Worm (Caenorhabditis elegans) whole organism, young adult: Measurements from ENCODE around the gene pmk-2.

Experiments
- B0035.1 ChIP-seq: sonication (generic microtip); optimal IDR thresholded peaks from 2 replicates; lab custom pipeline; 2016; ENCODE audit warnings: missing genetic modification characterization, mild to moderate bottlenecking, missing compliant biosample characterization, missing genotype, missing genetic modification reagents
- F10E7.11 ChIP-seq: sonication (generic microtip); optimal IDR thresholded peaks from 2 replicates; lab custom pipeline; 2017; ENCODE audit warnings: mild to moderate bottlenecking, missing genetic modification characterization, moderate library complexity, missing compliant biosample characterization
- F55B11.4 ChIP-seq: sonication (generic microtip); optimal IDR thresholded peaks from 2 replicates; lab custom pipeline; 2016; ENCODE audit warnings: missing compliant biosample characterization, missing genetic modification characterization, borderline replicate concordance; ENCODE audit not compliant: insufficient read depth
- F57A8.1 ChIP-seq: fragments of 200-800 bp; sonication (Bioruptor generic); optimal IDR thresholded peaks from 2 replicates; lab custom pipeline; 2018; ENCODE audit warnings: mild to moderate bottlenecking, missing genetic modification characterization, moderate library complexity, missing compliant biosample characterization
- F57C9.4 ChIP-seq: sonication (generic microtip); optimal IDR thresholded peaks from 2 replicates; lab custom pipeline; 2017; ENCODE audit warnings: mild to moderate bottlenecking, missing genetic modification characterization, missing compliant biosample characterization
- K11D2.4 ChIP-seq: fragments of 200-800 bp; sonication (Bioruptor generic); IDR thresholded peaks from 2 replicates; pipeline ENCODE4 v1.3.6; 2022; ENCODE audit warnings: missing genetic modification reagents, missing genetic modification characterization, missing compliant biosample characterization
- Y56A3A.18 ChIP-seq: fragments of 200-800 bp; sonication (Bioruptor generic); IDR thresholded peaks from 2 replicates; pipeline ENCODE4 v1.3.6; 2022; ENCODE audit warnings: missing genetic modification reagents, missing genetic modification characterization, missing compliant biosample characterization
- atf-7 ChIP-seq: sonication (generic microtip); optimal IDR thresholded peaks from 2 replicates; lab custom pipeline; 2017; ENCODE audit warnings: mild to moderate bottlenecking, missing genetic modification characterization, missing compliant biosample characterization
- bed-1 ChIP-seq: fragments of 200-800 bp; sonication (Bioruptor generic); IDR thresholded peaks from 2 replicates; pipeline ENCODE4 v1.3.6; 2022; ENCODE audit warnings: missing genetic modification reagents, missing genetic modification characterization, missing compliant biosample characterization
- ccch-3 ChIP-seq: fragments of 200-800 bp; sonication (Bioruptor generic); optimal IDR thresholded peaks from 2 replicates; lab custom pipeline; 2018; ENCODE audit warnings: mild to moderate bottlenecking, missing genetic modification characterization, missing compliant biosample characterization
- cebp-1 ChIP-seq, 2 experiments: fragments of 200-800 bp in 1 of 2; sonication (Bioruptor generic) in 1 of 2; sonication (generic microtip) in 1 of 2; IDR thresholded peaks in 1 of 2; optimal IDR thresholded peaks in 1 of 2; 2 replicates each; pipeline versions ENCODE4 v1.3.6 to Lab custom; 2017 to 2022; ENCODE audit warnings: missing compliant biosample characterization in 2 of 2, missing genetic modification characterization in 2 of 2, mild to moderate bottlenecking in 1 of 2, missing genetic modification reagents in 1 of 2, moderate library complexity in 1 of 2
- ceh-79 ChIP-seq: sonication (generic microtip); optimal IDR thresholded peaks from 2 replicates; lab custom pipeline; 2017; ENCODE audit warnings: mild to moderate bottlenecking, missing genetic modification characterization, missing compliant biosample characterization
- ceh-91 ChIP-seq: fragments of 200-800 bp; sonication (Bioruptor generic); IDR thresholded peaks from 2 replicates; pipeline ENCODE4 v1.3.6; 2022; ENCODE audit warnings: missing genetic modification reagents, missing genetic modification characterization, missing compliant biosample characterization
- die-1 ChIP-seq: sonication (generic microtip); optimal IDR thresholded peaks from 2 replicates; lab custom pipeline; 2016; ENCODE audit warnings: missing genotype, mild to moderate bottlenecking, missing genetic modification characterization, missing compliant biosample characterization
- dox-1 ChIP-seq: fragments of 200-800 bp; sonication (Bioruptor generic); IDR thresholded peaks from 2 replicates; pipeline ENCODE4 v1.3.6; 2022; ENCODE audit warnings: missing genetic modification reagents, missing genetic modification characterization, missing compliant biosample characterization
- ets-4 ChIP-seq: fragments of 200-800 bp; sonication (Bioruptor generic); optimal IDR thresholded peaks from 2 replicates; lab custom pipeline; 2018; ENCODE audit warnings: mild to moderate bottlenecking, missing genetic modification characterization, missing compliant biosample characterization
- him-1 ChIP-seq: sonication (generic microtip); optimal IDR thresholded peaks from 2 replicates; lab custom pipeline; 2016; ENCODE audit warnings: missing genotype, missing genetic modification reagents, missing genetic modification characterization, missing compliant biosample characterization
- hmg-1.2 ChIP-seq: fragments of 200-800 bp; sonication (Bioruptor generic); IDR thresholded peaks from 2 replicates; pipeline ENCODE4 v1.3.6; 2022; ENCODE audit warnings: missing genetic modification reagents, missing genetic modification characterization, missing compliant biosample characterization
- hrde-1 ChIP-seq: sonication (generic microtip); optimal IDR thresholded peaks from 2 replicates; lab custom pipeline; 2016; ENCODE audit warnings: missing genetic modification characterization, mild to moderate bottlenecking, missing compliant biosample characterization, moderate library complexity, missing genotype, missing genetic modification reagents, borderline replicate concordance
- let-526 ChIP-seq: fragments of 200-800 bp; sonication (Bioruptor generic); IDR thresholded peaks from 2 replicates; pipeline ENCODE4 v1.3.6; 2022; ENCODE audit warnings: missing genetic modification reagents, missing genetic modification characterization, missing compliant biosample characterization
- lin-26 ChIP-seq: fragments of 200-800 bp; sonication (Bioruptor generic); IDR thresholded peaks from 2 replicates; pipeline ENCODE4 v1.3.6; 2022; ENCODE audit warnings: missing genetic modification reagents, missing genetic modification characterization, missing compliant biosample characterization
- lin-54 ChIP-seq: fragments of 200-800 bp; sonication (Bioruptor generic); optimal IDR thresholded peaks from 2 replicates; lab custom pipeline; 2018; ENCODE audit warnings: mild to moderate bottlenecking, missing genetic modification characterization, missing compliant biosample characterization
- lsy-27 ChIP-seq: sonication (generic microtip); optimal IDR thresholded peaks from 2 replicates; lab custom pipeline; 2017; ENCODE audit warnings: missing genetic modification characterization, mild to moderate bottlenecking, missing compliant biosample characterization, antibody characterized with exemption, missing genotype, borderline replicate concordance; ENCODE audit not compliant: insufficient read depth
- madf-10 ChIP-seq: sonication (generic microtip); optimal IDR thresholded peaks from 2 replicates; lab custom pipeline; 2016; ENCODE audit warnings: mild to moderate bottlenecking, missing genetic modification characterization, missing compliant biosample characterization
- madf-6 ChIP-seq: fragments of 200-800 bp; sonication (Bioruptor generic); IDR thresholded peaks from 2 replicates; pipeline ENCODE4 v1.3.6; 2022; ENCODE audit warnings: missing genetic modification reagents, missing genetic modification characterization, missing compliant biosample characterization
- madf-8 ChIP-seq: fragments of 200-800 bp; sonication (Bioruptor generic); conservative IDR thresholded peaks from 2 replicates; pipeline ENCODE4 v1.3.6; 2022; ENCODE audit warnings: missing genetic modification reagents, missing genetic modification characterization, missing compliant biosample characterization
- mxl-1 ChIP-seq: sonication (generic microtip); optimal IDR thresholded peaks from 2 replicates; lab custom pipeline; 2016; ENCODE audit warnings: missing genetic modification characterization, missing compliant biosample characterization
- nhr-179 ChIP-seq: sonication (generic microtip); optimal IDR thresholded peaks from 2 replicates; lab custom pipeline; 2016; ENCODE audit warnings: mild to moderate bottlenecking, missing genetic modification characterization, missing compliant biosample characterization
- nhr-80 ChIP-seq: sonication (generic microtip); optimal IDR thresholded peaks from 2 replicates; lab custom pipeline; 2016; ENCODE audit warnings: missing genetic modification characterization, missing compliant biosample characterization
- snpc-4 ChIP-seq, 5 experiments: fragments of 150-350 bp in 1 of 5; sonication (generic microtip) in 4 of 5; optimal IDR thresholded peaks; 2 replicates each; lab custom pipeline; 2014 to 2018; ENCODE audit warnings: missing genetic modification characterization in 5 of 5, missing biosample characterization in 3 of 5, antibody characterized with exemption in 2 of 5, mild to moderate bottlenecking in 2 of 5, missing compliant biosample characterization in 2 of 5, missing genotype in 2 of 5, moderate library complexity in 2 of 5, missing genetic modification reagents in 1 of 5
- somi-1 ChIP-seq: fragments of 200-800 bp; sonication (Bioruptor generic); optimal IDR thresholded peaks from 2 replicates; lab custom pipeline; 2018; ENCODE audit warnings: mild to moderate bottlenecking, missing genetic modification characterization, missing compliant biosample characterization
- sptf-2 ChIP-seq: fragments of 200-800 bp; sonication (Bioruptor generic); optimal IDR thresholded peaks from 2 replicates; lab custom pipeline; 2018; ENCODE audit warnings: mild to moderate bottlenecking, missing genetic modification characterization, missing compliant biosample characterization
- tbp1 ChIP-seq: fragments of 200-800 bp; sonication (Bioruptor generic); optimal IDR thresholded peaks from 2 replicates; lab custom pipeline; 2018; ENCODE audit warnings: mild to moderate bottlenecking, missing genetic modification characterization, missing compliant biosample characterization
- unc-62 ChIP-seq: fragments of 150-350 bp; optimal IDR thresholded peaks from 2 replicates; lab custom pipeline; 2014; ENCODE audit warnings: missing biosample characterization, missing genetic modification reagents, missing genetic modification characterization
- ztf-22 ChIP-seq: fragments of 200-800 bp; sonication (Bioruptor generic); optimal IDR thresholded peaks from 2 replicates; lab custom pipeline; 2018; ENCODE audit warnings: mild to moderate bottlenecking, missing genetic modification characterization, moderate library complexity, missing compliant biosample characterization
- ztf-26 ChIP-seq: sonication (generic microtip); optimal IDR thresholded peaks from 2 replicates; lab custom pipeline; 2017; ENCODE audit warnings: missing genetic modification characterization, missing compliant biosample characterization

The pmk-2 gene

DNA sequence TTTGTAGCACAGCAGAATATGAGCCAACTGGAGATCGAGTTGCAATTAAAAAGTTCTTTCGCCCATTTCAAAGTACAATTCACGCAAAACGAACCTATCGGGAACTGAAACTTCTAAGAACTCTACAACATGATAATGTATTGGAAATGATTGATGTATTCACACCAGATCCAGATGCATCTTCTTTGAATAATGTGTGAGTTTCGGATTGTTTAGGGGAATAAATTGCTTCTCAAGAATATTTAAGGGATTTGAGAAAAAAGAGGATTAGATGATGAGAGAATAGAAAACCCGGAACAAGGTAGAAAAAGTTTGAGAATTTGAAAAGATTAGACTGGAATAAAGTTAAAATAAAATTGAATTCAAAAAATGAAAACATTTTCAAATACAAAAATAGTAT is 1.0 kb downstream of the pmk-2 start:
- TF ChIP-seq Y56A3A.18 (no peak), K11D2.4 (GFP tag; lab: Robert Waterston, UW) (no peak), B0035.1 (tag; lab: Kevin White, UChicago) (no peak), nhr-179 (tag; lab: Kevin White, UChicago) (no peak), madf-10 (no peak), lin-54 (GFP tag; lab: Kevin White, UChicago) (no peak)

DNA sequence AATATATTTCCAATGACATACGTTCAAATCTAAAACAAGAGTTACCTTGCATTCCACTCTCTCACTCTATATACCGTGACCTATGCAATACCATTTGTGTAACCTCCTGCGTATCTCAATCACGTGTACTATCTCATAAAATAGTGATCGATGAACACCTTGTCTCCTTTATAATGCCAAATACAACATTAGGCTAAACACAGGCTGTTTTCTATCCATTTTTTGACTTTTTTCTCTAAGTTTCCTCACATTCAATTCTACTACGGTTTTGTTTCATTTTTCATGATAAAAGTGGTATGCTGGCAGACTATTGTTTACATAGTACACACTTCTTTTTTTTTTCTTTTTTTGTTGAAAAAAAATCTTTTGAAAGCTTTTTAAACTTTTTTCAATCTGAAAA is 3.0 kb downstream of the pmk-2 start:
- TF ChIP-seq lin-26: no peak
- peak; percentile 63; the same call in 1 of the 2 replicates for TF ChIP-seq hmg-1.2

DNA sequence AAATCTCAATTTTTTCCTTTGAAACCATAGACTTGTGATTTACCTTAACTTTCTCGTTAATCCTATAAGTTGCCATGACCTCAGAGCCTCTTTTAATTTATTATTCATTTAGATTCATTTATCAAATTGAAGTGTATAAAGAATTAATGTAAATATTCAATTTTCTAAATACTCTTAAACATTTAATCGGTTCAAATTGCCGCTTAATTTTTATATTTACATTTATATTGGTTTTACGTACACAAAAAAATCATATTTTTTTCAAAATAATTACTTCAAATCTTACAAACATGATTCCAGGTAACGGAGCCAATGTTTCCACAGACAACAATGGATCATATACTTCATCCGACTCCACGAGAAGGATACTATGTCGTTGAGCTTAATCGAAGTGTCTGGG is 5.2 kb downstream of the pmk-2 start, which contains the start of gene pmk-1:
TSS of gene pmk-1 (plus strand) at position 301 of the 400 bp plus-strand sequence.
- TF ChIP-seq mxl-1 (tag; lab: Kevin White, UChicago): no peak
- no peak for TF ChIP-seq ceh-79
- no peak for TF ChIP-seq bed-1 (GFP tag; lab: Robert Waterston, UW)
- TF ChIP-seq lsy-27 (tag; lab: Kevin White, UChicago): no peak
- no peak for TF ChIP-seq sptf-2 (GFP tag; lab: Kevin White, UChicago)
- no peak for TF ChIP-seq F55B11.4
- no peak for TF ChIP-seq somi-1 (GFP tag; lab: Kevin White, UChicago)
- TF ChIP-seq F10E7.11 (tag; lab: Kevin White, UChicago): no peak
- no peak for TF ChIP-seq hrde-1
- TF ChIP-seq die-1 (tag; lab: Kevin White, UChicago): no peak
- no peak for TF ChIP-seq unc-62 (GFP tag; lab: Kevin White, UChicago)
- no peak for TF ChIP-seq madf-8 (GFP tag; lab: Robert Waterston, UW)
- TF ChIP-seq ztf-26 (tag; lab: Kevin White, UChicago): no peak
- TF ChIP-seq ccch-3 (GFP tag; lab: Kevin White, UChicago): no peak
- TF ChIP-seq snpc-4 (GFP tag; optimal IDR thresholded peaks at IDR 0.05; lab: Kevin White, UChicago): no peak
- TF ChIP-seq snpc-4 (tag; optimal IDR thresholded peaks at IDR 0.05; lab: Kevin White, UChicago): no peak
- no peak for TF ChIP-seq ceh-91 (GFP tag; lab: Robert Waterston, UW)
- TF ChIP-seq let-526 (GFP tag; lab: Robert Waterston, UW): no peak
- TF ChIP-seq F57C9.4 (tag; lab: Kevin White, UChicago): no peak

ce11 chrIV:8151721-8152120 is 8.4 kb downstream of the pmk-2 start:
- peak; percentile 34; the same call in 1 of the 2 replicates for TF ChIP-seq dox-1 (GFP tag; lab: Robert Waterston, UW)
- peak; percentile 3 for TF ChIP-seq atf-7 (tag; lab: Kevin White, UChicago)
- TF ChIP-seq nhr-80 (tag; lab: Kevin White, UChicago): peak; percentile 78
- no peak for TF ChIP-seq ets-4 (GFP tag; lab: Kevin White, UChicago)
- peak; percentile 84 for TF ChIP-seq unc-62 (GFP tag; lab: Kevin White, UChicago)
- TF ChIP-seq him-1 (tag; lab: Kevin White, UChicago): no peak
- no peak for TF ChIP-seq F57A8.1
- TF ChIP-seq cebp-1 (GFP tag; IDR thresholded peaks at IDR 0.05; lab: Robert Waterston, UW): no peak
- TF ChIP-seq cebp-1 (tag; optimal IDR thresholded peaks at IDR 0.05; lab: Kevin White, UChicago): peak; percentile 65
- TF ChIP-seq ceh-91 (GFP tag; lab: Robert Waterston, UW): no peak
- TF ChIP-seq ztf-22: peak; percentile 32
- no peak for TF ChIP-seq madf-6
- no peak for TF ChIP-seq snpc-4 (GFP tag; optimal IDR thresholded peaks at IDR 0.05; lab: Kevin White, UChicago)
- TF ChIP-seq snpc-4 (tag; optimal IDR thresholded peaks at IDR 0.05; lab: Kevin White, UChicago): peak in 1 of 4 experiments; percentile 13
- peak; percentile 2 for TF ChIP-seq tbp1
